Fruit fly (Drosophila melanogaster): ENCODE data around the gene grp.

grp gene

dm6 chr2L:16720707-16721700 lies 41.1 kb downstream of the grp start (continued):
- TF ChIP-seq kni (GFP tag; optimal IDR thresholded peaks at IDR 0.05) (no peak), CG16813 (GFP tag; IDR thresholded peaks at IDR 0.05; ENCODE audit: partially characterized antibody) (no peak), Sry-β (GFP tag; optimal IDR thresholded peaks at IDR 0.05) (peak; percentile 30), CG10274 (GFP tag; optimal IDR thresholded peaks at IDR 0.05) (peak; percentile 75), Lpt (GFP tag; optimal IDR thresholded peaks at IDR 0.05) (no peak), CG8290 (GFP tag; optimal IDR thresholded peaks at IDR 0.05) (peak; percentile 50), CG8290 (tag; optimal IDR thresholded peaks at IDR 0.05) (peak; percentile 16 to 26), Dip3 (GFP tag; optimal IDR thresholded peaks at IDR 0.05) (peak; percentile 88), CG10321 (GFP tag; IDR thresholded peaks at IDR 0.05) (peak; percentile 72), ssp (GFP tag; IDR thresholded peaks at IDR 0.05) (peak; percentile 88), CG7963 (GFP tag; IDR thresholded peaks at IDR 0.05; ENCODE audit: partially characterized antibody) (no peak), CHES-1-like (GFP tag; optimal IDR thresholded peaks at IDR 0.05) (peak; percentile 32), twi (tag; optimal IDR thresholded peaks at IDR 0.05) (peak; percentile 79), odd (GFP tag; optimal IDR thresholded peaks at IDR 0.05) (peak; percentile 80), dimm (GFP tag; IDR thresholded peaks at IDR 0.05) (peak; percentile 92), C15 (GFP tag; IDR thresholded peaks at IDR 0.05) (peak; percentile 90; the same call in 2 of the 3 replicates), unc-4 (GFP tag; IDR thresholded peaks at IDR 0.05; ENCODE audit: partially characterized antibody) (no peak), ftz-f1 (GFP tag; optimal IDR thresholded peaks at IDR 0.05) (no peak), vvl (GFP tag; IDR thresholded peaks at IDR 0.05) (peak; percentile 98), bsh (GFP tag; optimal IDR thresholded peaks at IDR 0.05) (peak; percentile 65 to 90), jigr1 (GFP tag; IDR thresholded peaks at IDR 0.05) (peak; percentile 81; the same call in 2 of the 3 replicates), ATbp (GFP tag; optimal IDR thresholded peaks at IDR 0.05) (peak; percentile 87), CG6791 (GFP tag; IDR thresholded peaks at IDR 0.05; ENCODE audit: partially characterized antibody) (no peak), CG34376 (GFP tag; optimal IDR thresholded peaks at IDR 0.05) (peak; percentile 20), slbo (GFP tag; IDR thresholded peaks at IDR 0.05) (peak; percentile 95), ac (GFP tag; optimal IDR thresholded peaks at IDR 0.05) (no peak), chif (GFP tag; optimal IDR thresholded peaks at IDR 0.05) (peak; percentile 59 to 87), CG12769 (tag; optimal IDR thresholded peaks at IDR 0.05) (peak; percentile 67), HmgZ (tag; optimal IDR thresholded peaks at IDR 0.05) (peak; percentile 75), CG12219 (GFP tag; optimal IDR thresholded peaks at IDR 0.05) (peak; percentile 68), CG14667 (GFP tag; IDR thresholded peaks at IDR 0.05) (peak; percentile 93), CG1792 (GFP tag; optimal IDR thresholded peaks at IDR 0.05) (peak; percentile 54), CG32532 (GFP tag; IDR thresholded peaks at IDR 0.05) (peak; percentile 95), bab2 (GFP tag; optimal IDR thresholded peaks at IDR 0.05) (peak; percentile 78), amos (GFP tag; IDR thresholded peaks at IDR 0.05; ENCODE audit: partially characterized antibody) (no peak; the same call in 1 of the 2 replicates), CG7987 (GFP tag; optimal IDR thresholded peaks at IDR 0.05) (peak; percentile 90), CG12744 (GFP tag; optimal IDR thresholded peaks at IDR 0.05) (peak; percentile 76), inv (GFP tag; IDR thresholded peaks at IDR 0.05; ENCODE audit: partially characterized antibody) (no peak), CoRest (tag; optimal IDR thresholded peaks at IDR 0.05) (peak; percentile 93), CkIIα-i1 (GFP tag; IDR thresholded peaks at IDR 0.05) (peak; percentile 62; the same call in 1 of the 2 replicates), CG6854 (GFP tag; optimal IDR thresholded peaks at IDR 0.05) (peak; percentile 84), az2 (GFP tag; optimal IDR thresholded peaks at IDR 0.05) (peak; percentile 79), salm (tag; optimal IDR thresholded peaks at IDR 0.05) (peak; percentile 73), YL-1 (GFP tag; optimal IDR thresholded peaks at IDR 0.05) (peak; percentile 22), chm (GFP tag; IDR thresholded peaks at IDR 0.05) (peak; percentile 94), jing (GFP tag; optimal IDR thresholded peaks at IDR 0.05) (peak; percentile 85), CG4404 (GFP tag; IDR thresholded peaks at IDR 0.05) (peak; percentile 92), CG12071 (GFP tag; optimal IDR thresholded peaks at IDR 0.05) (peak; percentile 76)
